Worm (Caenorhabditis elegans) whole organism, late embryonic: ENCODE results near the gene clec-86.

Source experiments
- F13H6.1 ChIP-seq: sonication (generic microtip); optimal IDR thresholded peaks from 2 replicates; lab custom pipeline; 2016; ENCODE audit warnings: missing genetic modification characterization, missing compliant biosample characterization
- ama-1 ChIP-seq: fragments of 150-350 bp; optimal IDR thresholded peaks from 2 replicates; lab custom pipeline; 2014
- ceh-31 ChIP-seq: sonication (generic microtip); optimal IDR thresholded peaks from 2 replicates; lab custom pipeline; 2016; ENCODE audit warnings: missing genetic modification characterization, missing compliant biosample characterization
- dmd-4 ChIP-seq: sonication (generic microtip); optimal IDR thresholded peaks from 2 replicates; lab custom pipeline; 2016; ENCODE audit warnings: borderline replicate concordance, missing genetic modification characterization, missing compliant biosample characterization
- elt-2 ChIP-seq: sonication (generic microtip); optimal IDR thresholded peaks from 2 replicates; lab custom pipeline; 2016; ENCODE audit warnings: missing genetic modification reagents, missing genetic modification characterization, missing compliant biosample characterization
- ets-4 ChIP-seq: sonication (generic microtip); optimal IDR thresholded peaks from 2 replicates; lab custom pipeline; 2016; ENCODE audit warnings: missing genetic modification characterization, missing compliant biosample characterization
- nfya-1 ChIP-seq: sonication (generic microtip); optimal IDR thresholded peaks from 2 replicates; lab custom pipeline; 2017; ENCODE audit warnings: missing genetic modification characterization, mild to moderate bottlenecking, missing compliant biosample characterization, antibody characterized with exemption, moderate library complexity
- nhr-232 ChIP-seq: sonication (generic microtip); optimal IDR thresholded peaks from 2 replicates; lab custom pipeline; 2016; ENCODE audit warnings: missing genetic modification characterization, missing compliant biosample characterization
- pat-9 ChIP-seq: fragments of 200-800 bp; sonication (Bioruptor generic); optimal IDR thresholded peaks from 2 replicates; lab custom pipeline; 2018; ENCODE audit warnings: mild to moderate bottlenecking, missing genetic modification characterization, moderate library complexity, missing compliant biosample characterization
- pqm-1 ChIP-seq: sonication (generic microtip); optimal IDR thresholded peaks from 2 replicates; lab custom pipeline; 2016; ENCODE audit warnings: missing genetic modification characterization, missing compliant biosample characterization
- tbx-2 ChIP-seq: sonication (generic microtip); optimal IDR thresholded peaks from 2 replicates; lab custom pipeline; 2016; ENCODE audit warnings: missing genetic modification characterization, missing compliant biosample characterization
- unc-55 ChIP-seq: sonication (generic microtip); optimal IDR thresholded peaks from 2 replicates; lab custom pipeline; 2017; ENCODE audit warnings: missing biosample characterization, missing genetic modification reagents, missing genetic modification characterization
- ztf-16 ChIP-seq: sonication (generic microtip); optimal IDR thresholded peaks from 2 replicates; lab custom pipeline; 2017; ENCODE audit warnings: missing genetic modification characterization, missing compliant biosample characterization

DNA sequence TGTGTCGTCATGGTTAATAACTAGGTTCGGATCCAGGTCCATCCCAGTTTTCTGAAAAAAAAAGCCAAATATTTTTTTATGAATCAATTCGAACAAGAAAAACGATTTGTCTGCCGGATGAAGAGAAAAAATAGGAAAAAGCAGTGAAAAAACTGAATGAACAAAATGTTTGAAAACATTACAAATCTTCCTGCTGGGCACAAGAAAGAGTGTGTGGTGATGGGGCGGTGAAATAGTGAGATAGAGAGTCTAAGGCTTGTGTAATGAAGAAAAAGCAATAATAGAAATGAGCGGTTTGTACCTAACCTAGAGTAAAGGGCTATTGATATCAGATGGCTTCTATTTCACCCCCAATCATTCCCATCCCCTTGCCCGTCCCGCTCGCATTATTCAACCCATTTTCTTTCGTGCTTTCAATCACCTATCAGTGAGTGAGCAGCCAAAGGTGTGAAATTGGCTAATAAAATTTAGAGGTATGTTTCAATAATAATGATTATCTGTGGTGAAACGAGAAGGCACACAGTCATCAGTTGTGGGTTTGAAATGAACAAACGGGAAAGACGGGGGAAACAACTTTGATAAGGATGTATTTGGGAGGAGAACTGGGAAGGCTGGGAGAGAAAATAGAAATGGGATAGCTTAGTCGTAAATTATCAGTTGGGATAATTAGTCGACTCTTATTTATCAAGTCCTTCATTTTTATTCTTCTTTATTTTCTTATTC is 31.1 kb downstream of the clec-86 start, which contains the start of gene bar-1:
- TF ChIP-seq ets-4 (tag; lab: Kevin White, UChicago) (no peak), tbx-2 (tag; lab: Kevin White, UChicago) (no peak), ceh-31 (tag; lab: Kevin White, UChicago) (no peak), nfya-1 (no peak), pat-9 (tag; lab: Kevin White, UChicago) (no peak), ztf-16 (no peak), nhr-232 (tag; lab: Kevin White, UChicago) (no peak), unc-55 (no peak), elt-2 (no peak), F13H6.1 (tag; lab: Kevin White, UChicago) (no peak), dmd-4 (no peak), pqm-1 (no peak), ama-1 (no peak)
